Worm (Caenorhabditis elegans) whole organism, midembryonic: Measurements from ENCODE around the gene ugt-37.

ENCODE experiments used
- T22C8.4 ChIP-seq: fragments of 200-800 bp; sonication (Bioruptor generic); IDR thresholded peaks from 2 replicates; pipeline ENCODE4 v1.3.6; 2022; ENCODE audit warnings: missing genetic modification characterization, missing compliant biosample characterization
- cog-1 ChIP-seq: sonication (generic microtip); optimal IDR thresholded peaks from 2 replicates; lab custom pipeline; 2016; ENCODE audit warnings: missing genetic modification characterization, missing compliant biosample characterization
- flt-1 ChIP-seq: fragments of 200-800 bp; sonication (Bioruptor generic); IDR thresholded peaks from 2 replicates; pipeline ENCODE4 v1.3.6; 2022; ENCODE audit warnings: missing genetic modification characterization, missing compliant biosample characterization
- med-1 ChIP-seq: sonication (generic microtip); optimal IDR thresholded peaks from 2 replicates; lab custom pipeline; 2017; ENCODE audit warnings: missing genetic modification characterization, mild to moderate bottlenecking, missing compliant biosample characterization, antibody characterized with exemption, missing genetic modification reagents; ENCODE audit not compliant: insufficient read depth
- ref-1 ChIP-seq: fragments of 200-800 bp; sonication (Bioruptor generic); conservative IDR thresholded peaks from 2 replicates; pipeline ENCODE4 v1.3.6; 2022; ENCODE audit warnings: missing genetic modification reagents, missing genetic modification characterization, missing compliant biosample characterization
- ztf-23 ChIP-seq: fragments of 200-800 bp; sonication (Bioruptor generic); IDR thresholded peaks from 2 replicates; pipeline ENCODE4 v1.3.6; 2022; ENCODE audit warnings: missing genetic modification reagents, missing genetic modification characterization, missing compliant biosample characterization
- ztf-29 ChIP-seq: fragments of 200-800 bp; sonication (Bioruptor generic); IDR thresholded peaks from 2 replicates; pipeline ENCODE4 v1.3.6; 2022; ENCODE audit warnings: missing genetic modification reagents, missing genetic modification characterization, missing compliant biosample characterization

- TF ChIP-seq flt-1 (GFP tag; lab: Robert Waterston, UW) = no peak
- no peak for TF ChIP-seq med-1 (GFP tag; lab: Kevin White, UChicago)
- no peak for TF ChIP-seq ztf-29 (GFP tag; lab: Robert Waterston, UW)
- no peak for TF ChIP-seq cog-1 (tag; lab: Kevin White, UChicago)
- TF ChIP-seq T22C8.4 (GFP tag; lab: Robert Waterston, UW) = no peak
- no peak for TF ChIP-seq ref-1
- TF ChIP-seq ztf-23 = no peak
Observed at ce11 chrV:7175201-7175600, 30.1 kb upstream of the ugt-37 start, which contains the start of gene lgc-39.
